Fruit fly (Drosophila melanogaster): ENCODE data around the gene CG31688.
A peak's percentile ranks its signal among the peaks of the same experiment; 100 is the strongest.

DNA sequence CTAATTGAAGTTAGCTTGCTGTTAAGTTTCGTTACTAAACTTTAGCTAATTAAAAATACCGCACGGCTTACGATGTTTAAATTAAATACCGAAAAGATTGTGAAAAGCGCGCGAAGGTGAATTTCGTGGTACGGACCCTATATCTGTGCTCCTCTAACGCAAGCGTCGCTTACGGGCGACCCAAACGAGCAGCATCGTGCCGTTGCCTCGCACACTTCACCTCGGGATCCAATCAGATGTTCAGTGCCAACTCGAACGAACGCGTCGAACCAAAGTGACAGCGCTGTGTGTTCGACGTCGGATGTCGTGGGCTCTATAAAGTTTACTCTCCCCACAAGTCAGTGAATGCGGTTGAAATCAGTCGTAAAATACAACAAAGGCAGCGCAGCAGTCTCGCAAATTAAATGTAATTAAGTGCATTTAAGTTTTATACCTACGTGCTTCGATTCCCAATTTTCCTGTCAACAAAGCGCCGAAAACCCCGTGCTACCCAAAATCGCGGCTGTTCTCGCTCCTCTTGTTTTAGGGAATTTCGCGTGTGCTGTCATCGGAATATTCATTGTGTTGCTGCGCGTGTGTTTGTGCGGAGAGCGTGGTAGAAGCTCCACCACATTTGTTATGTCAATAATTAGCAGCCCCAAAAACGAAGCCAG lies 2.9 kb downstream of the CG31688 start:
- TF ChIP-seq HmgD (GFP tag; optimal IDR thresholded peaks at IDR 0.05) (no peak), lmd (GFP tag; IDR thresholded peaks at IDR 0.05) (no peak), dmrt99B (tag; optimal IDR thresholded peaks at IDR 0.05) (no peak), mirr (GFP tag; optimal IDR thresholded peaks at IDR 0.05) (peak; percentile 48), Dp (GFP tag; optimal IDR thresholded peaks at IDR 0.05) (peak; percentile 80), Nf-YB (GFP tag; optimal IDR thresholded peaks at IDR 0.05) (no peak), Atf3 (GFP tag; optimal IDR thresholded peaks at IDR 0.05) (no peak)
